Fruit fly (Drosophila melanogaster) whole organism, embryonic: ENCODE data around the gene CaBP1.
A peak's percentile ranks its signal among the peaks of the same experiment; 100 is the strongest.

ENCODE experiments used
- C15 ChIP-seq: fragments of 200-800 bp; sonication (Bioruptor generic); IDR thresholded peaks from 3 replicates; pipeline ENCODE4 v1.3.6; 2022; ENCODE audit warnings: missing biosample characterization, missing genetic modification characterization
- CG10209 ChIP-seq: fragments of 200-800 bp; sonication (Bioruptor generic); optimal IDR thresholded peaks from 3 replicates; lab custom pipeline; 2017; ENCODE audit warnings: missing biosample characterization, mild to moderate bottlenecking, missing genetic modification characterization, missing genetic modification reagents
- CG10267 ChIP-seq: fragments of 200-800 bp; sonication (Bioruptor generic); optimal IDR thresholded peaks from 2 replicates; lab custom pipeline; 2018; ENCODE audit warnings: missing biosample characterization, mild to moderate bottlenecking, missing genetic modification characterization, moderate library complexity
- CG14710 ChIP-seq: fragments of 200-800 bp; sonication (Bioruptor generic); optimal IDR thresholded peaks from 3 replicates; lab custom pipeline; 2019; ENCODE audit warnings: missing biosample characterization, mild to moderate bottlenecking, missing genetic modification characterization, moderate library complexity
- CG1529 ChIP-seq: fragments of 200-800 bp; sonication (Bioruptor generic); optimal IDR thresholded peaks from 3 replicates; lab custom pipeline; 2018; ENCODE audit warnings: missing biosample characterization, missing genetic modification characterization
- CG1602 ChIP-seq: fragments of 200-800 bp; sonication (Bioruptor generic); optimal IDR thresholded peaks from 3 replicates; lab custom pipeline; 2016; ENCODE audit warnings: missing biosample characterization, missing genetic modification characterization
- CG17361 ChIP-seq: fragments of 200-800 bp; sonication (Bioruptor generic); IDR thresholded peaks from 3 replicates; pipeline ENCODE4 v1.3.6; 2022; ENCODE audit warnings: missing biosample characterization, missing genetic modification characterization
- CG18011 ChIP-seq: fragments of 200-800 bp; sonication (Bioruptor generic); optimal IDR thresholded peaks from 2 replicates; lab custom pipeline; 2017; ENCODE audit warnings: missing biosample characterization, missing genetic modification characterization, mild to moderate bottlenecking, moderate library complexity, missing genotype
- CG18599 ChIP-seq: fragments of 200-800 bp; sonication (Bioruptor generic); optimal IDR thresholded peaks from 3 replicates; lab custom pipeline; 2017; ENCODE audit warnings: missing biosample characterization, missing genetic modification characterization, mild to moderate bottlenecking, moderate library complexity, missing genetic modification reagents
- CG2129 ChIP-seq: fragments of 200-800 bp; sonication (Bioruptor generic); IDR thresholded peaks from 2 replicates; pipeline ENCODE4 v1.3.6; 2022; ENCODE audit warnings: missing biosample characterization, missing genetic modification characterization; ENCODE audit not compliant: partially characterized antibody
- CG2875 ChIP-seq: fragments of 200-800 bp; sonication (Bioruptor generic); optimal IDR thresholded peaks from 2 replicates; lab custom pipeline; 2017; ENCODE audit warnings: missing biosample characterization, mild to moderate bottlenecking, missing genetic modification characterization, missing genetic modification reagents
- CG30020 ChIP-seq: fragments of 200-800 bp; optimal IDR thresholded peaks from 2 replicates; lab custom pipeline; 2019; ENCODE audit warnings: missing biosample characterization, mild to moderate bottlenecking, missing genetic modification characterization, moderate library complexity
- CG30403 ChIP-seq: fragments of 200-800 bp; sonication (Bioruptor generic); optimal IDR thresholded peaks from 3 replicates; lab custom pipeline; 2016; ENCODE audit warnings: missing biosample characterization, missing genetic modification characterization
- CG32772 ChIP-seq: fragments of 200-800 bp; sonication (Bioruptor generic); IDR thresholded peaks from 2 replicates; pipeline ENCODE4 v1.3.6; 2022; ENCODE audit warnings: missing biosample characterization, missing genetic modification characterization
- CG5953 ChIP-seq: fragments of 200-800 bp; sonication (Bioruptor generic); IDR thresholded peaks from 2 replicates; pipeline ENCODE4 v1.3.6; 2022; ENCODE audit warnings: missing biosample characterization, missing genetic modification characterization
- CG7786 ChIP-seq: fragments of 200-800 bp; sonication (Bioruptor generic); optimal IDR thresholded peaks from 2 replicates; lab custom pipeline; 2016; ENCODE audit warnings: missing biosample characterization, missing genetic modification characterization
- CG7987 ChIP-seq: fragments of 200-800 bp; sonication (Bioruptor generic); optimal IDR thresholded peaks from 2 replicates; lab custom pipeline; 2018; ENCODE audit warnings: missing biosample characterization, mild to moderate bottlenecking, missing genetic modification characterization, moderate library complexity
- CG9876 ChIP-seq: fragments of 200-800 bp; sonication (Bioruptor generic); optimal IDR thresholded peaks from 2 replicates; lab custom pipeline; 2016; ENCODE audit warnings: missing biosample characterization, missing genetic modification characterization
- CG9932 ChIP-seq: fragments of 200-800 bp; sonication (Bioruptor generic); IDR thresholded peaks from 2 replicates; pipeline ENCODE4 v1.3.6; 2022; ENCODE audit warnings: missing biosample characterization, missing genetic modification characterization
- Chrac-16 ChIP-seq: fragments of 200-800 bp; sonication (Bioruptor generic); optimal IDR thresholded peaks from 3 replicates; lab custom pipeline; 2016; ENCODE audit warnings: missing biosample characterization, missing genetic modification characterization
- Dad ChIP-seq: fragments of 200-800 bp; sonication (Bioruptor generic); optimal IDR thresholded peaks from 3 replicates; lab custom pipeline; 2016; ENCODE audit warnings: missing biosample characterization, missing genetic modification characterization
- Deaf1 ChIP-seq: fragments of 200-800 bp; optimal IDR thresholded peaks from 3 replicates; lab custom pipeline; 2019; ENCODE audit warnings: missing biosample characterization, mild to moderate bottlenecking, missing genetic modification characterization, moderate library complexity
- Fer1 ChIP-seq: fragments of 200-800 bp; sonication (Bioruptor generic); optimal IDR thresholded peaks from 2 replicates; lab custom pipeline; 2017; ENCODE audit warnings: missing biosample characterization, mild to moderate bottlenecking, missing genetic modification characterization
- H15 ChIP-seq: fragments of 200-800 bp; sonication (Bioruptor generic); IDR thresholded peaks from 3 replicates; pipeline ENCODE4 v1.3.6; 2022; ENCODE audit warnings: missing biosample characterization, missing genetic modification characterization
- Hey ChIP-seq: fragments of 200-800 bp; sonication (Bioruptor generic); optimal IDR thresholded peaks from 3 replicates; lab custom pipeline; 2018; ENCODE audit warnings: missing biosample characterization, mild to moderate bottlenecking, missing genetic modification characterization
- Hr39 ChIP-seq: fragments of >200 bp; optimal IDR thresholded peaks from 2 replicates; lab custom pipeline; 2017
- Lpt ChIP-seq: fragments of >200 bp; optimal IDR thresholded peaks from 2 replicates; lab custom pipeline; 2018; ENCODE audit warnings: missing biosample characterization, missing genetic modification characterization
- MESR4 ChIP-seq: fragments of 200-800 bp; sonication (Bioruptor generic); optimal IDR thresholded peaks from 2 replicates; lab custom pipeline; 2018; ENCODE audit warnings: missing biosample characterization, mild to moderate bottlenecking, missing genetic modification characterization, moderate library complexity
- Mrtf ChIP-seq: fragments of 200-800 bp; sonication (Bioruptor generic); IDR thresholded peaks from 3 replicates; pipeline ENCODE4 v1.3.6; 2022; ENCODE audit warnings: missing biosample characterization, missing genetic modification characterization
- NC2α ChIP-seq: fragments of 200-800 bp; sonication (Bioruptor generic); optimal IDR thresholded peaks from 2 replicates; lab custom pipeline; 2016; ENCODE audit warnings: missing biosample characterization, missing genetic modification characterization
- Nf-YC ChIP-seq: fragments of 200-800 bp; optimal IDR thresholded peaks from 3 replicates; lab custom pipeline; 2019; ENCODE audit warnings: missing biosample characterization, mild to moderate bottlenecking, missing genetic modification characterization, moderate library complexity
- Optix ChIP-seq: fragments of 200-800 bp; sonication (Bioruptor generic); IDR thresholded peaks from 3 replicates; pipeline ENCODE4 v1.3.6; 2022; ENCODE audit warnings: missing biosample characterization, missing genetic modification characterization
- Sox102F ChIP-seq: fragments of 200-800 bp; sonication (Bioruptor generic); optimal IDR thresholded peaks from 2 replicates; lab custom pipeline; 2018; ENCODE audit warnings: missing biosample characterization, mild to moderate bottlenecking, missing genetic modification characterization, moderate library complexity
- Vsx1 ChIP-seq: fragments of 200-800 bp; sonication (Bioruptor generic); optimal IDR thresholded peaks from 2 replicates; lab custom pipeline; 2017; ENCODE audit warnings: missing biosample characterization, mild to moderate bottlenecking, missing genetic modification characterization, missing genetic modification reagents
- dati ChIP-seq: fragments of 200-800 bp; sonication (Bioruptor generic); IDR thresholded peaks from 2 replicates; pipeline ENCODE4 v1.3.6; 2022; ENCODE audit warnings: missing biosample characterization, missing genetic modification characterization
- gem ChIP-seq: fragments of 200-800 bp; sonication (Bioruptor generic); optimal IDR thresholded peaks from 2 replicates; lab custom pipeline; 2019; ENCODE audit warnings: missing biosample characterization, mild to moderate bottlenecking, missing genetic modification characterization, moderate library complexity
- ind ChIP-seq: fragments of 200-800 bp; sonication (Bioruptor generic); optimal IDR thresholded peaks from 3 replicates; lab custom pipeline; 2016; ENCODE audit warnings: missing biosample characterization, missing genetic modification characterization
- jumu ChIP-seq: fragments of 200-800 bp; sonication (Bioruptor generic); optimal IDR thresholded peaks from 3 replicates; lab custom pipeline; 2016; ENCODE audit warnings: missing biosample characterization, missing genetic modification characterization
- klu ChIP-seq: fragments of 200-800 bp; sonication (Bioruptor generic); IDR thresholded peaks from 2 replicates; pipeline ENCODE4 v1.3.6; 2022; ENCODE audit warnings: missing biosample characterization, missing genetic modification characterization
- nau ChIP-seq: fragments of 200-800 bp; sonication (Bioruptor generic); optimal IDR thresholded peaks from 3 replicates; lab custom pipeline; 2017; ENCODE audit warnings: missing biosample characterization, mild to moderate bottlenecking, missing genetic modification characterization, missing genetic modification reagents
- row ChIP-seq: fragments of 200-800 bp; sonication (Bioruptor generic); IDR thresholded peaks from 3 replicates; pipeline ENCODE4 v1.3.6; 2022; ENCODE audit warnings: missing biosample characterization, missing genetic modification characterization
- sd ChIP-seq: fragments of 200-800 bp; sonication (Bioruptor generic); optimal IDR thresholded peaks from 3 replicates; lab custom pipeline; 2018; ENCODE audit warnings: missing biosample characterization, mild to moderate bottlenecking, missing genetic modification characterization, moderate library complexity
- slou ChIP-seq: fragments of 200-800 bp; sonication (Bioruptor generic); optimal IDR thresholded peaks from 3 replicates; lab custom pipeline; 2016; ENCODE audit warnings: missing biosample characterization, missing genetic modification characterization
- slp2 ChIP-seq: fragments of 200-800 bp; sonication (Bioruptor generic); optimal IDR thresholded peaks from 2 replicates; lab custom pipeline; 2016; ENCODE audit warnings: missing biosample characterization, missing genetic modification characterization
- tgo ChIP-seq: fragments of 200-800 bp; sonication (Bioruptor generic); IDR thresholded peaks from 3 replicates; pipeline ENCODE4 v1.3.6; 2022; ENCODE audit warnings: missing biosample characterization, missing genetic modification characterization
- tio ChIP-seq: fragments of 200-800 bp; sonication (Bioruptor generic); optimal IDR thresholded peaks from 2 replicates; lab custom pipeline; 2017; ENCODE audit warnings: missing biosample characterization, missing genetic modification characterization, inconsistent platforms
- ttk ChIP-seq: fragments of 200-800 bp; sonication (Bioruptor generic); IDR thresholded peaks from 2 replicates; pipeline ENCODE4 v2.1.2; 2022; ENCODE audit warnings: missing biosample characterization, missing genetic modification characterization
- usp ChIP-seq: fragments of >200 bp; optimal IDR thresholded peaks from 2 replicates; lab custom pipeline; 2017; ENCODE audit warnings: missing biosample characterization, missing genetic modification characterization
- vfl ChIP-seq: fragments of 200-800 bp; sonication (Bioruptor generic); optimal IDR thresholded peaks from 2 replicates; lab custom pipeline; 2016; ENCODE audit warnings: missing biosample characterization, missing genetic modification characterization
- zen ChIP-seq: fragments of 200-800 bp; sonication (Bioruptor generic); optimal IDR thresholded peaks from 3 replicates; lab custom pipeline; 2018; ENCODE audit warnings: missing biosample characterization, mild to moderate bottlenecking, missing genetic modification characterization, moderate library complexity

CaBP1 gene

dm6 chr2L:16350742-16351568 lies 5.6 kb downstream of the CaBP1 start (continued):
- TF ChIP-seq ttk (GFP tag; lab: Robert Waterston, UW) = peak; percentile 98
- TF ChIP-seq Hey (tag; lab: Kevin White, UChicago) = peak; percentile 96
- peak; percentile 100 for TF ChIP-seq Fer1 (GFP tag; lab: Kevin White, UChicago)
- peak; percentile 98 for TF ChIP-seq H15 (GFP tag; lab: Robert Waterston, UW)
- TF ChIP-seq Optix (GFP tag; lab: Robert Waterston, UW) = peak; percentile 96
- no peak for TF ChIP-seq CG2129
- peak; percentile 98 for TF ChIP-seq tgo (GFP tag; lab: Robert Waterston, UW)
- TF ChIP-seq CG32772 = peak; percentile 99
- TF ChIP-seq CG14710 = peak; percentile 98
- TF ChIP-seq slou = peak; percentile 97
- TF ChIP-seq CG18599 (GFP tag; lab: Kevin White, UChicago) = peak; percentile 100
- peak; percentile 98 for TF ChIP-seq klu (GFP tag; lab: Robert Waterston, UW)
- TF ChIP-seq CG9932 = peak; percentile 99
- TF ChIP-seq CG9876 (GFP tag; lab: Kevin White, UChicago) = peak; percentile 93
- peak; percentile 98 for TF ChIP-seq dati (GFP tag; lab: Robert Waterston, UW)
- TF ChIP-seq vfl (GFP tag; lab: Kevin White, UChicago) = peak; percentile 98
- peak; percentile 93 for TF ChIP-seq CG18011 (GFP tag; lab: Kevin White, UChicago)
- TF ChIP-seq Deaf1 = peak; percentile 90
- TF ChIP-seq Chrac-16 (GFP tag; lab: Kevin White, UChicago) = peak; percentile 99
- TF ChIP-seq CG2875 (GFP tag; lab: Kevin White, UChicago) = peak; percentile 99
- TF ChIP-seq MESR4 (GFP tag; lab: Kevin White, UChicago) = peak; percentile 85
- peak; percentile 97 for TF ChIP-seq CG10267
- TF ChIP-seq usp (GFP tag; lab: Kevin White, UChicago) = no peak
- TF ChIP-seq Nf-YC (tag; lab: Kevin White, UChicago) = peak; percentile 92
- peak; percentile 98 for TF ChIP-seq slp2
- peak; percentile 97 for TF ChIP-seq sd (tag; lab: Kevin White, UChicago)
- TF ChIP-seq Sox102F (GFP tag; lab: Kevin White, UChicago) = peak; percentile 99
- peak; percentile 99 for TF ChIP-seq CG1602 (GFP tag; lab: Kevin White, UChicago)
- TF ChIP-seq CG30020 (tag; lab: Kevin White, UChicago) = peak; percentile 89
- peak; percentile 99 for TF ChIP-seq Mrtf
- peak; percentile 97 for TF ChIP-seq CG7786 (GFP tag; lab: Kevin White, UChicago)
- TF ChIP-seq CG7987 (GFP tag; lab: Kevin White, UChicago) = peak; percentile 97
- peak; percentile 99 for TF ChIP-seq nau
- no peak for TF ChIP-seq Hr39
- peak; percentile 100 for TF ChIP-seq row
- TF ChIP-seq Lpt (GFP tag; lab: Kevin White, UChicago) = no peak
- TF ChIP-seq gem (tag; lab: Kevin White, UChicago) = peak; percentile 100
- TF ChIP-seq jumu (GFP tag; lab: Kevin White, UChicago) = peak; percentile 97
- TF ChIP-seq CG30403 (GFP tag; lab: Kevin White, UChicago) = peak; percentile 99
- peak; percentile 95 for TF ChIP-seq NC2α (GFP tag; lab: Kevin White, UChicago)
- peak; percentile 99 for TF ChIP-seq ind
- peak; percentile 97 for TF ChIP-seq C15 (GFP tag; lab: Robert Waterston, UW)
- peak; percentile 99 for TF ChIP-seq CG1529
- TF ChIP-seq CG10209 (GFP tag; lab: Kevin White, UChicago) = peak; percentile 99
- peak; percentile 98 for TF ChIP-seq Vsx1 (GFP tag; lab: Kevin White, UChicago)
- TF ChIP-seq tio (GFP tag; lab: Kevin White, UChicago) = peak; percentile 99
- TF ChIP-seq CG5953 (GFP tag; lab: Robert Waterston, UW) = peak; percentile 99
- peak; percentile 98 for TF ChIP-seq zen (tag; lab: Kevin White, UChicago)
- peak; percentile 97 for TF ChIP-seq Dad
- TF ChIP-seq CG17361 = peak; percentile 97
